Fruit fly (Drosophila melanogaster): ENCODE measurements around the gene Pdp1.

Gene Pdp1

DNA sequence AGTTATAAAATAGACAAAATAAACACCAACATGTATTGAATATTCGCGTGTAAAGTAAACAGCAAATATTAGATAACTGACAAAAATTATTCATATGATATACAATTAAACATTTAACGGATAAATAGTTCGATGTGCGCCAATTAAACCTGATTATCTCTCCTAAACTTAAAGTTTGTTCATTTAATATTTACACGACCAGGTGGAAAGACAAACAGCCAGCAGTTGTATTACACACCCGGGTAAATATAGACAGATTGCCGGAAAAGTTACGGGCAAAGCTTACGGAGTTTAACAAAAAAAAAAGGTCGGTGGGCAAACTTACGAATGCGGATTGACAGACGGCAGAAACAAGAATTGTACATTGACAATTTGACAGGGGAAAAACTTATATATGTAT is 14.9 kb upstream of the Pdp1 start:
- TF ChIP-seq CTCF (optimal IDR thresholded peaks at IDR 0.05) (no peak), CG8478 (optimal IDR thresholded peaks at IDR 0.05) (no peak)

- TF ChIP-seq CTCF (optimal IDR thresholded peaks at IDR 0.05), result no peak
- TF ChIP-seq CG8478 (optimal IDR thresholded peaks at IDR 0.05), result no peak
These were observed 14.0 kb upstream of the Pdp1 start for dm6 chr3L:7881127-7881526.

DNA sequence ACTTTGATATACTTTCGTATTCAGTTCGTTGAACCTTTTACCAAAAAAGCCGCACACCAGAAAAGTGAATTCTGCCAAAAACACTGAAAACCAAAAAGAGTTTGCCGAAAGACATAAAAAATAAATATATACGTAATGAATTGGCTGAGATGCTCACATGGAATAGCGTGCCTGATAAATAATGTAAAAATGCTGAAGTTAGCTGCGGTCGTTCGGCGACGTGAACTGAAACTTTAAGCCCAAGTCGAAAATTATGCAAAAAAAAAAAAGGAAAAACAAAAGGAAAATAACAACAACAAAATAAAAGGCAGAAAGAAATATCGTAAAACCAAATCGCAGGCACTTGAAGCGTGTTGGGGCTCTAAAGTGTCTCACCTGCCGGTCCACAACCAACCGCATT is 12.4 kb upstream of the Pdp1 start:
- no peak for TF ChIP-seq CTCF (optimal IDR thresholded peaks at IDR 0.05)

DNA sequence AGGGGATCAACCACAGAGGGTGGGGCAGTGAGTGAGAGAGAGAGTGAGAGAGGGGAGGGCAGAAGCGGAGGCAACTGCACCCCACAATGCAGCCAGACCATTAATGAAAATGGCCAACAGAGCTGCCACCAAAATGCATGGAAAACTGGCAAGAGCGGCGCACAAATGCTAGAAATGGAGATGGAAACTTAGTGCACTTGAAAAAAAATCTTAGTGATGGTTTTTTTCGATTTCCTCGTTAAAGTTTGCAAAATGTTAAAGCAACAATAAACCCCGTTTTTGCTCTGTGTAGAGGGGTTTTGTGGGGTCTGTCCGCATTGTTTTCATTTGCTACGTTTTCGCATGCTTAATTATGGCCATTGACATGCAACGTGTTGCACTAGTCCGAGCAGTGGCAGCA is 10.3 kb upstream of the Pdp1 start:
- no peak for TF ChIP-seq CG8478 (optimal IDR thresholded peaks at IDR 0.05)
- no peak for TF ChIP-seq CTCF (optimal IDR thresholded peaks at IDR 0.05)

DNA sequence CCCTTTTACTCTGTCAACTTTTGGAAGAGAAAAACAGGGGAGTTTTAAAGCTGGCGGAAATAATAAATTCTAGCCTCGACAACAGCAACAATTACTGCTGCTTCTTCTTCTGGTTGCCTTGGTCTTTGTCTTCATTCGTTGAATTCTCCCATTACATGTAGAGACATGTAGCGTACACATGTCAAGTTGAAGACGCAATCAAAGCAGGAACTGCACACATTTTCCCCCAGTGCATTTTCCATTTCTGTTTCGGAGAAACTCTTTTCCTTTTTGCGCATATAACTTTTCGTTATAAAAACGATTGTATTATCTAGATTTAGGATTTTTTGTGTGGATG is 9.2 kb upstream of the Pdp1 start:
- TF ChIP-seq CTCF (optimal IDR thresholded peaks at IDR 0.05) (no peak), CG8478 (optimal IDR thresholded peaks at IDR 0.05) (no peak)

dm6 chr3L:7875606-7876366 is 8.6 kb upstream of the Pdp1 start:
- TF ChIP-seq CTCF (optimal IDR thresholded peaks at IDR 0.05), result no peak

DNA sequence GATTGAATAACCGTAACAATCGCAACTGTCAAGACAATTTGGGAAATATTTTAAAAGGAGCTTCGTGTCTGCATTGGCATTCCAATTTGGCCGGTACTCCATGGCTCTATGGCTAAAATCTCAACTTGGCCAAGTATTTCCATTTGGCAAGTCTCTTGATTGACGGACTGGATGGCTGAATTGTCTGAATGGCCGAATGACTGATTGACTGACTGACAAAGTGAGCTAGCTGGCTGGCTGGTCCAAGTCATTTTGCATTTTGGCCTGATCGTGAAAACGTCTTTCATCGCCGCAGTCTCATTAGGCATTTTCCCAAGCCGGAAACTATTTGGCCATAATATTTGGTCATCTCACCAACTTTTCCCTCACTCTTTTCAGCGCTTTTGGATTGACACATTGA is 7.3 kb upstream of the Pdp1 start:
- TF ChIP-seq CG8478 (optimal IDR thresholded peaks at IDR 0.05) (no peak), CTCF (optimal IDR thresholded peaks at IDR 0.05) (no peak)

dm6 chr3L:7870388-7870740 is 3.2 kb upstream of the Pdp1 start:
- TF ChIP-seq CTCF (optimal IDR thresholded peaks at IDR 0.05), result no peak
- no peak for TF ChIP-seq CG8478 (optimal IDR thresholded peaks at IDR 0.05)

- TF ChIP-seq CG8478 (optimal IDR thresholded peaks at IDR 0.05), result no peak
- TF ChIP-seq CTCF (optimal IDR thresholded peaks at IDR 0.05), result no peak
These were observed 2.7 kb upstream of the Pdp1 start for dm6 chr3L:7869715-7870387.

dm6 chr3L:7868581-7869236 is 1.5 kb upstream of the Pdp1 start, which contains the start of gene CG32365:
Gene CG32365, plus strand, starts transcription at chr3L:7869042.
- TF ChIP-seq CTCF (optimal IDR thresholded peaks at IDR 0.05) (no peak), CG8478 (optimal IDR thresholded peaks at IDR 0.05) (no peak)

dm6 chr3L:7866558-7866957 is 611 bp downstream of the Pdp1 start:
- TF ChIP-seq CG8478 (optimal IDR thresholded peaks at IDR 0.05) (no peak), CTCF (optimal IDR thresholded peaks at IDR 0.05) (no peak)

- no peak for TF ChIP-seq CG8478 (optimal IDR thresholded peaks at IDR 0.05)
- TF ChIP-seq CTCF (optimal IDR thresholded peaks at IDR 0.05), result no peak
These were observed 1.3 kb downstream of the Pdp1 start for dm6 chr3L:7865747-7866387.

DNA sequence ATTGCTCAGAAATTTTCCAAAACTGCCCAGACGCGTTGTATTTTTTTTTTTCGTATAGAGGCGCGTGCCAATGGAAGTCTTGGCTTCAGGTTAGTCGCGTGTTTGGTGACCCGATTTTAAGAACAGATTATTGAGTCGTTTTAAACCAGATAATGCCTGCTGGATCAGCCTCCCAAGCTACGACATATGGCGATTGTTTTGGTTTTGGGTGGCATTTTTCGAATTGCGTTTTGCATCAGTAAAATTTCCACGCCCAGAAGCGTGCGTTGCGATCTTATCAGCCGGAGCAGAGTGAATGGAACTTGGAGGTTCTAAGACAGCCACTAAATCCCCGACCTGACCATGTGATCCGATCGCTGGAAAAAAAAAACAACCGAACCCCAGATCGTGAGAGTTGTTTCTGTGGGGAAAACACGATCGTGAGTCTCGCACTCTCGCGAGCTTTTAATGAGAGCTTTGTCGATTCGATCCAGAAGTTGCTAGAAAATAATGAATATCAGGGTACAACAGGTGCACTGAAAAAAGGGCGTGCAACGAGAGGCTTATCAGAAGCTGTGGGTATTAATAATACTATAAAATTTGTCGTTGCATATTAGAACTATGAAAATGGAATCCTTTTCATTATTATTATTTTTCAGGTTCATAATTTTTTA is 1.9 kb downstream of the Pdp1 start:
- TF ChIP-seq CTCF (optimal IDR thresholded peaks at IDR 0.05), result no peak
- no peak for TF ChIP-seq CG8478 (optimal IDR thresholded peaks at IDR 0.05)

DNA sequence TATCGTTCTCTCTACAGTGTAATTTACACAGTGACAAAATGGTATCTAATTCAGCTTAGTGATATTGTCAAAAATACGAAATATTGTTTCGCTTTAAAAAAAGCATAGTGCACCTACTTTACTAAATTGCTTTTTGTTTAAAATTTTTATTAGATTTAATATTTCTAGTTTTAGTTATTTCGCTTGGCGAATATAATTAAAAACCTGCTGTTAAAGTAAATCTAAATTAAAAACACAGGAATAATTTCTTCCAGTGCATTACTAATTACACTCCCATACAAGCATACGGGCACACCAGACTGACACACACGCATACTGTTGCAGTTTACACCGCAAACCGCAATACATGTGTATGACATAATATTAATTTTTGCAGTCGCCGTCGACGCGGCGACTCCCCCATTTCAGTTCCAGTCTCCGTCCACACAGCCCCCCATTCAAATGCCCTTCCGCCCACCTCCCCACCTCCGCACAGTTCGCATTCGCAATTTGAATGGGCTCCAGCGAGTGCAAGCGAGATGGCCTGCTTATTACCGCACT is 3.3 kb downstream of the Pdp1 start:
- no peak for TF ChIP-seq CTCF (optimal IDR thresholded peaks at IDR 0.05)
- no peak for TF ChIP-seq CG8478 (optimal IDR thresholded peaks at IDR 0.05)

dm6 chr3L:7863267-7863765 is 3.9 kb downstream of the Pdp1 start:
- no peak for TF ChIP-seq CTCF (optimal IDR thresholded peaks at IDR 0.05)
